Worm (Caenorhabditis elegans): ENCODE data around the gene Y116A8C.470.
A peak's percentile ranks its signal among the peaks of the same experiment; 100 is the strongest.

Y116A8C.470 gene

ce11 chrIV:16919212-16919775 lies at the start of gene Y116A8C.470, which contains the start of gene Y116A8C.463:
Gene Y116A8C.470 (minus strand): TSS chrIV:16919312.
Gene Y116A8C.463 (plus strand): TSS chrIV:16919725.
- TF ChIP-seq unc-62 (GFP tag; optimal IDR thresholded peaks at IDR 0.05) (no peak), nhr-237 (tag; optimal IDR thresholded peaks at IDR 0.05) (no peak), ceh-9 (tag; optimal IDR thresholded peaks at IDR 0.05) (no peak), lsy-12 (tag; optimal IDR thresholded peaks at IDR 0.05) (no peak), fos-1 (tag; optimal IDR thresholded peaks at IDR 0.05) (no peak), lin-15B (tag; optimal IDR thresholded peaks at IDR 0.05) (no peak), egl-5 (tag; optimal IDR thresholded peaks at IDR 0.05) (no peak), R02D3.7 (tag; optimal IDR thresholded peaks at IDR 0.05) (no peak), jun-1 (tag; optimal IDR thresholded peaks at IDR 0.05) (no peak), skn-1 (tag; optimal IDR thresholded peaks at IDR 0.05) (no peak), mml-1 (tag; optimal IDR thresholded peaks at IDR 0.05) (no peak), hmg-11 (tag; optimal IDR thresholded peaks at IDR 0.05) (no peak), aly-2 (tag; optimal IDR thresholded peaks at IDR 0.05) (no peak)

- TF ChIP-seq nfya-1 (tag; optimal IDR thresholded peaks at IDR 0.05; ENCODE audit: insufficient read depth) (no peak), ceh-28 (tag; optimal IDR thresholded peaks at IDR 0.05) (peak; percentile 25), lsy-12 (tag; optimal IDR thresholded peaks at IDR 0.05) (no peak)
Measured at ce11 chrIV:16962445-16962844, 43.3 kb upstream of the Y116A8C.470 start.

ce11 chrIV:16952389-16952788 lies 33.3 kb upstream of the Y116A8C.470 start:
- TF ChIP-seq lin-39 (tag; optimal IDR thresholded peaks at IDR 0.05), result no peak
- TF ChIP-seq jun-1 (tag; optimal IDR thresholded peaks at IDR 0.05), result no peak
- no peak for TF ChIP-seq skn-1 (tag; optimal IDR thresholded peaks at IDR 0.05)
- TF ChIP-seq nhr-67 (tag; optimal IDR thresholded peaks at IDR 0.05), result no peak
- TF ChIP-seq R02D3.7 (tag; optimal IDR thresholded peaks at IDR 0.05), result no peak
- no peak for TF ChIP-seq aly-2 (tag; optimal IDR thresholded peaks at IDR 0.05)
- no peak for TF ChIP-seq fos-1 (tag; optimal IDR thresholded peaks at IDR 0.05)
- TF ChIP-seq ceh-82 (tag; optimal IDR thresholded peaks at IDR 0.05), result no peak
- TF ChIP-seq elt-2 (tag; optimal IDR thresholded peaks at IDR 0.05), result no peak
- no peak for TF ChIP-seq elt-1 (tag; optimal IDR thresholded peaks at IDR 0.05)
- TF ChIP-seq nhr-77 (tag; optimal IDR thresholded peaks at IDR 0.05), result no peak
- TF ChIP-seq daf-12 (tag; optimal IDR thresholded peaks at IDR 0.05), result no peak
- no peak for TF ChIP-seq ceh-28 (tag; optimal IDR thresholded peaks at IDR 0.05)
- no peak for TF ChIP-seq hmg-11 (tag; optimal IDR thresholded peaks at IDR 0.05)
- no peak for TF ChIP-seq nhr-11 (tag; optimal IDR thresholded peaks at IDR 0.05)
- no peak for TF ChIP-seq nhr-12 (tag; optimal IDR thresholded peaks at IDR 0.05)
- TF ChIP-seq nhr-28 (tag; optimal IDR thresholded peaks at IDR 0.05), result no peak
- no peak for TF ChIP-seq ceh-16 (tag; optimal IDR thresholded peaks at IDR 0.05)

ce11 chrIV:16949767-16950166 lies 30.7 kb upstream of the Y116A8C.470 start, which contains the start of gene rad-54.B:
Gene rad-54.B (plus strand): TSS chrIV:16950067.
- TF ChIP-seq R02D3.7 (tag; optimal IDR thresholded peaks at IDR 0.05), result no peak
- TF ChIP-seq ztf-4 (tag; optimal IDR thresholded peaks at IDR 0.05), result no peak
- no peak for TF ChIP-seq lin-39 (tag; optimal IDR thresholded peaks at IDR 0.05)
- no peak for TF ChIP-seq mml-1 (tag; optimal IDR thresholded peaks at IDR 0.05)
- no peak for TF ChIP-seq ama-1 (optimal IDR thresholded peaks at IDR 0.05)
- TF ChIP-seq fos-1 (tag; optimal IDR thresholded peaks at IDR 0.05), result no peak

ce11 chrIV:16946746-16947145 lies 27.6 kb upstream of the Y116A8C.470 start, which contains the start of the genes Y116A8C.9 and arf-6:
Gene Y116A8C.9 (minus strand): TSS chrIV:16946800.
Gene arf-6 (plus strand): TSS chrIV:16947120.
- TF ChIP-seq tbx-2 (tag; optimal IDR thresholded peaks at IDR 0.05) (peak; percentile 10), snpc-4 (tag; optimal IDR thresholded peaks at IDR 0.05) (peak; percentile 77), elt-2 (tag; optimal IDR thresholded peaks at IDR 0.05) (peak; percentile 25), ceh-9 (tag; optimal IDR thresholded peaks at IDR 0.05) (no peak), ceh-82 (tag; optimal IDR thresholded peaks at IDR 0.05) (peak; percentile 13), eor-1 (tag; optimal IDR thresholded peaks at IDR 0.05) (no peak), unc-62 (GFP tag; optimal IDR thresholded peaks at IDR 0.05) (no peak), egl-27 (tag; optimal IDR thresholded peaks at IDR 0.05) (no peak), nhr-12 (tag; optimal IDR thresholded peaks at IDR 0.05) (no peak), ceh-28 (tag; optimal IDR thresholded peaks at IDR 0.05) (peak; percentile 80), nhr-23 (tag; optimal IDR thresholded peaks at IDR 0.05) (peak; percentile 66), ztf-4 (tag; optimal IDR thresholded peaks at IDR 0.05) (no peak), nfya-1 (tag; optimal IDR thresholded peaks at IDR 0.05; ENCODE audit: insufficient read depth) (peak; percentile 43), hmg-11 (tag; optimal IDR thresholded peaks at IDR 0.05) (peak; percentile 94), R02D3.7 (tag; optimal IDR thresholded peaks at IDR 0.05) (peak; percentile 20), pha-4 (tag; optimal IDR thresholded peaks at IDR 0.05) (peak; percentile 60), nhr-43 (tag; optimal IDR thresholded peaks at IDR 0.05; ENCODE audit: poor library complexity, severe bottlenecking) (peak; percentile 88), lin-39 (tag; optimal IDR thresholded peaks at IDR 0.05) (peak; percentile 11), lin-15B (tag; optimal IDR thresholded peaks at IDR 0.05) (peak; percentile 33), unc-39 (tag; optimal IDR thresholded peaks at IDR 0.05) (no peak)
